Fruit fly (Drosophila melanogaster) whole organism, wandering third instar larva: Measurements from ENCODE around the gene CG32073.

Experiments
- Abd-B ChIP-seq: fragments of >200 bp; optimal IDR thresholded peaks from 2 replicates; lab custom pipeline; 2017; ENCODE audit warnings: missing biosample characterization, missing genetic modification characterization
- CG32264 ChIP-seq: fragments of 200-800 bp; sonication (Bioruptor generic); optimal IDR thresholded peaks from 2 replicates; lab custom pipeline; 2016; ENCODE audit warnings: missing biosample characterization, missing genetic modification characterization
- CG9705 ChIP-seq: fragments of 200-800 bp; sonication (Bioruptor generic); optimal IDR thresholded peaks from 2 replicates; lab custom pipeline; 2018; ENCODE audit warnings: missing biosample characterization, mild to moderate bottlenecking, missing genetic modification characterization
- CrebA ChIP-seq: fragments of 200-800 bp; sonication (Bioruptor generic); optimal IDR thresholded peaks from 2 replicates; lab custom pipeline; 2016; ENCODE audit warnings: missing biosample characterization, mild to moderate bottlenecking, missing genetic modification characterization, borderline replicate concordance
- Dfd ChIP-seq: fragments of >200 bp; optimal IDR thresholded peaks from 2 replicates; lab custom pipeline; 2017; ENCODE audit warnings: missing biosample characterization, missing genetic modification characterization
- Dif ChIP-seq: fragments of 200-275, 200-300 bp; sonication (Bioruptor generic); optimal IDR thresholded peaks from 2 replicates; lab custom pipeline; 2018; ENCODE audit warnings: missing biosample characterization, missing genetic modification characterization; ENCODE audit not compliant: partially characterized antibody
- GATAd ChIP-seq: sonication (Bioruptor generic); optimal IDR thresholded peaks from 2 replicates; lab custom pipeline; 2016; ENCODE audit warnings: missing biosample characterization, missing genetic modification characterization
- HLH106 ChIP-seq: fragments of 200-800 bp; optimal IDR thresholded peaks from 3 replicates; lab custom pipeline; 2019; ENCODE audit warnings: missing biosample characterization, mild to moderate bottlenecking, missing genetic modification characterization, moderate library complexity
- Hnf4 ChIP-seq: fragments of 200-800 bp; sonication (Bioruptor generic); optimal IDR thresholded peaks from 2 replicates; lab custom pipeline; 2016; ENCODE audit warnings: missing biosample characterization, mild to moderate bottlenecking, missing genetic modification characterization
- Hr78 ChIP-seq: fragments of >200 bp; optimal IDR thresholded peaks from 2 replicates; lab custom pipeline; 2017; ENCODE audit warnings: missing biosample characterization, missing genetic modification characterization
- Hr83 ChIP-seq: fragments of 200-300 bp; sonication (Bioruptor generic); optimal IDR thresholded peaks from 2 replicates; lab custom pipeline; 2016; ENCODE audit warnings: missing biosample characterization, mild to moderate bottlenecking, missing genetic modification characterization, moderate library complexity; ENCODE audit not compliant: poor library complexity, severe bottlenecking
- Jra ChIP-seq: sonication (Bioruptor generic); optimal IDR thresholded peaks from 2 replicates; lab custom pipeline; 2016; ENCODE audit warnings: missing biosample characterization, missing genetic modification characterization
- Mio ChIP-seq: sonication (Bioruptor generic); optimal IDR thresholded peaks from 2 replicates; lab custom pipeline; 2016; ENCODE audit warnings: missing biosample characterization, missing genetic modification characterization
- Myc ChIP-seq: fragments of >200 bp; optimal IDR thresholded peaks from 2 replicates; lab custom pipeline; 2017
- N ChIP-seq: fragments of >200 bp; optimal IDR thresholded peaks from 2 replicates; lab custom pipeline; 2018; ENCODE audit warnings: missing biosample characterization, missing external identifiers, missing genetic modification characterization
- OdsH ChIP-seq: fragments of 200-800 bp; sonication (Bioruptor generic); optimal IDR thresholded peaks from 2 replicates; lab custom pipeline; 2016; ENCODE audit warnings: missing biosample characterization, mild to moderate bottlenecking, missing genetic modification characterization
- Rel ChIP-seq, 2 experiments: fragments of 200-800 bp; sonication (Bioruptor generic) in 1 of 2; optimal IDR thresholded peaks; 2 replicates in 1 of 2; 3 replicates in 1 of 2; lab custom pipeline; 2016 to 2019; ENCODE audit warnings: mild to moderate bottlenecking in 2 of 2, missing biosample characterization in 2 of 2, missing genetic modification characterization in 2 of 2, moderate library complexity in 1 of 2
- Sp1 ChIP-seq: fragments of 200-800 bp; sonication (Bioruptor generic); optimal IDR thresholded peaks from 3 replicates; lab custom pipeline; 2019; ENCODE audit warnings: missing biosample characterization, mild to moderate bottlenecking, missing genetic modification characterization, moderate library complexity
- Vsx2 ChIP-seq: fragments of 200-300, 225-300 bp; sonication (Bioruptor generic); optimal IDR thresholded peaks from 2 replicates; lab custom pipeline; 2018; ENCODE audit warnings: missing biosample characterization, missing genetic modification characterization; ENCODE audit not compliant: partially characterized antibody
- br ChIP-seq: fragments of 200-800 bp; sonication (Bioruptor generic); optimal IDR thresholded peaks from 2 replicates; lab custom pipeline; 2016; ENCODE audit warnings: missing biosample characterization, missing genetic modification characterization
- brk ChIP-seq: fragments of 200-800 bp; sonication (Bioruptor generic); optimal IDR thresholded peaks from 2 replicates; lab custom pipeline; 2016; ENCODE audit warnings: missing biosample characterization, mild to moderate bottlenecking, missing genetic modification characterization
- dl ChIP-seq, 2 experiments: fragments of 175-275, 200-275 bp in 1 of 2; fragments of 200-275 bp in 1 of 2; sonication (Bioruptor generic); optimal IDR thresholded peaks; lab custom pipeline; 2018; ENCODE audit warnings: mild to moderate bottlenecking in 2 of 2, missing biosample characterization in 2 of 2, missing genetic modification characterization in 2 of 2, moderate library complexity in 2 of 2; ENCODE audit not compliant: partially characterized antibody in 2 of 2, insufficient read depth in 1 of 2
- dmrt93B ChIP-seq: fragments of 200-800 bp; sonication (Bioruptor generic); optimal IDR thresholded peaks from 2 replicates; lab custom pipeline; 2018; ENCODE audit warnings: missing biosample characterization, mild to moderate bottlenecking, missing genetic modification characterization
- dsf ChIP-seq: sonication (Bioruptor generic); optimal IDR thresholded peaks from 2 replicates; lab custom pipeline; 2016; ENCODE audit warnings: missing biosample characterization, missing genetic modification characterization, borderline replicate concordance
- ey ChIP-seq: fragments of 200-800 bp; sonication (Bioruptor generic); optimal IDR thresholded peaks from 2 replicates; lab custom pipeline; 2016; ENCODE audit warnings: missing biosample characterization, missing genetic modification characterization
- foxo ChIP-seq, 2 experiments: fragments of 200-800 bp; sonication (Bioruptor generic); optimal IDR thresholded peaks; 2 replicates in 1 of 2; 3 replicates in 1 of 2; lab custom pipeline; 2016 to 2017; ENCODE audit warnings: missing biosample characterization in 2 of 2, missing genetic modification characterization in 2 of 2
- fru ChIP-seq: fragments of 200-800 bp; sonication (Bioruptor generic); optimal IDR thresholded peaks from 3 replicates; lab custom pipeline; 2016; ENCODE audit warnings: missing biosample characterization, mild to moderate bottlenecking, missing genetic modification characterization
- h ChIP-seq: fragments of 200-800 bp; sonication (Bioruptor generic); optimal IDR thresholded peaks from 3 replicates; lab custom pipeline; 2016; ENCODE audit warnings: missing biosample characterization, mild to moderate bottlenecking, missing genetic modification characterization
- jim ChIP-seq: fragments of 175-275, 200-325 bp; sonication (Bioruptor generic); optimal IDR thresholded peaks from 2 replicates; lab custom pipeline; 2016; ENCODE audit warnings: missing biosample characterization, mild to moderate bottlenecking, missing genetic modification characterization
- lola ChIP-seq: fragments of >200 bp; optimal IDR thresholded peaks from 2 replicates; lab custom pipeline; 2017; ENCODE audit warnings: missing biosample characterization, missing genetic modification characterization
- pan ChIP-seq: fragments of >200 bp; optimal IDR thresholded peaks from 2 replicates; lab custom pipeline; 2017
- psq ChIP-seq: fragments of 200-800 bp; sonication (Bioruptor generic); optimal IDR thresholded peaks from 3 replicates; lab custom pipeline; 2017; ENCODE audit warnings: missing biosample characterization, mild to moderate bottlenecking, missing genetic modification characterization, moderate library complexity
- rgr ChIP-seq: fragments of 200-800 bp; sonication (Bioruptor generic); optimal IDR thresholded peaks from 3 replicates; lab custom pipeline; 2016; ENCODE audit warnings: missing biosample characterization, mild to moderate bottlenecking, missing genetic modification characterization
- sage ChIP-seq: fragments of 200-800 bp; sonication (Bioruptor generic); optimal IDR thresholded peaks from 2 replicates; lab custom pipeline; 2016; ENCODE audit warnings: missing biosample characterization, mild to moderate bottlenecking, missing genetic modification characterization
- sv ChIP-seq: fragments of 200-800 bp; sonication (Bioruptor generic); optimal IDR thresholded peaks from 3 replicates; lab custom pipeline; 2016; ENCODE audit warnings: missing biosample characterization, missing genetic modification characterization
- tai ChIP-seq: sonication (Bioruptor generic); optimal IDR thresholded peaks from 2 replicates; lab custom pipeline; 2016; ENCODE audit warnings: missing biosample characterization, missing genetic modification characterization
- usp ChIP-seq: fragments of >200 bp; optimal IDR thresholded peaks from 2 replicates; lab custom pipeline; 2017; ENCODE audit warnings: missing biosample characterization, missing genetic modification characterization
- woc ChIP-seq: sonication (Bioruptor generic); optimal IDR thresholded peaks from 2 replicates; lab custom pipeline; 2016; ENCODE audit warnings: missing biosample characterization, mild to moderate bottlenecking, missing genetic modification characterization

The CG32073 gene

DNA sequence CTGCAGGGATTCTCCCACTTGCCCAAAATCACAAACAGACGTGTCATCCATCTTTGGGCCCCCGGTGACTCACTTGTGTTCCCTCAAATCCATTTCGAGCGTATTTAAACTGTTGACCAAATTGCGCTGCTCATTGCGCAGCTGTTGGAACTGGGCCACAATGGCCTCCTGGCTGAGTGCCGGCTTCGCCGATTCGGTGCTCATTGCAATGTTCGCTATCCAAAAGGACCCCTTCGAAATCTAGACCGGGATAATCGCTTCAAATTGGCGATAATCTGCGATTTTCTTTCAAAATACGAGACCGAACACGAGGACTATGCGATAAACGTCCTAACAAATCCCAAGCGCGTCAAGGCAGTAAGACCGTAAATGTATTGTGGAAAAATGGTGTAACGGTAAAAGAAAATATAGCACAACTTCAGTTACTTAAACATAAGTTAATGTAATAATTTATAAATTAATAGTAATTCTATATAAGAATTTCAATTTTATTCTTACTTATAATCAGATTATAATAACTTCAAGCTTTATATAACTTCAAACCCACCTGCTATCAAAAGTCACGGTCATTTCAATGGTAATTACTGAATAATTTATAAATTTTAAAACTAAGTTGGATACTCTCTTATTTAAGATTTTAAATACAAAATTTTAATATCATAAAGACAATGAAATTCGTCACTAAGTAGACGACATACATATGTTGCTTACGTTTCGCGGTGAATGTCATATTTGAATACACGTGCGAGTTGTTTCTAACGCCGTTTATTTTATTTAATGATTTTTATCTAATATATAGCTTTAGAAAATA is 33.1 kb downstream of the CG32073 start, which contains the start of the genes Pfdn2 and Noc1:
Gene Pfdn2 (minus strand): TSS at position 346 of the 811 bp plus-strand sequence.
Gene Noc1 (plus strand): TSS at position 727 of the 811 bp plus-strand sequence.
- TF ChIP-seq sv (GFP tag; lab: Kevin White, UChicago) (peak; percentile 24), CG32264 (GFP tag; lab: Kevin White, UChicago) (no peak), Sp1 (GFP tag; lab: Kevin White, UChicago) (no peak), Myc (peak; percentile 55), psq (peak; percentile 54), dsf (GFP tag; lab: Kevin White, UChicago) (peak; percentile 51)

DNA sequence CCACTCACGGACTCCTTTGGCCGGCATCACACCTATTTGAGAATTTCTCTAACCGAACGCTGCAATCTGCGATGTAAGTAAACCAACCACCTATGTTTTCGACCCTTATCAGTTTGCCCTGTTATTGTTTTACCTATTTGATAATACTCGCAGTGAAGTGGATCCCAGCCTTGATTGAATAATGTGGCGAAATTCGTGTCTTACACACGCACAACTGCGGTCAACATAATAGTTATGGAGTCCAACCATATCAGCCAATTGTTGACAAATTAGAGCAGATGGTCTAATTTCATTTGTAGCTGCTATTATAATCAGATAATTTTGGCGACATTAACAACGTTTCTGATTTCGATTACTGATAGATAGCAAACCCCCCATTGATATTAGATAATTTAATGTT is 36.3 kb downstream of the CG32073 start:
- TF ChIP-seq Myc (no peak), Vsx2 (GFP tag; lab: Kevin White, UChicago) (no peak), N (GFP tag; lab: Kevin White, UChicago) (no peak), Hr83 (GFP tag; lab: Kevin White, UChicago) (no peak), dl (GFP tag; optimal IDR thresholded peaks at IDR 0.05; lab: Kevin White, UChicago; ENCODE audit: insufficient read depth in 1 of 2, partially characterized antibody in 2 of 2) (no peak), sage (no peak), Dfd (GFP tag; lab: Kevin White, UChicago) (no peak)

DNA sequence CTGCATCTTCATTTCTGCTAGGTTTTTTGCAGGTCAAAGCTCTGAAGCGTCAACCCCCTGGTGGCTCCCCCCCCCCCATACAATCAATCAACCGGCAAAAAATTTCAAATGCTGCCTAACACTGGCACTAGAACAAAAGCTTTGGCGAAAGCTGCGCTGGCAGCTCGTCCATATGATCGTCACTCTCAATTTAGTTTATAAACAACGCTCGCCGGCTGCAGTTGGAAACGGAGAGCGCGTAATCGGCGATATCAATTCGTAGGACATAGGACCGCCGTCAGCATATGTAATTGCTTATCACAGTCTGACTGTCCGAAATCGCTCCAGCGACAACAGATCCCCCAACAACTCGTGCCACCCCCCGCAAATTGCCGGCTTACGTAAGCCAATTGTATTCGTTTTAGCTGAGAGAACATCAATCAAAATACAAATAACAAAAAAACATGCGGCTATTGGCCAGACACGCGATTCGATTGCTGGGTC is 37.0 kb downstream of the CG32073 start, which contains the start of gene Mocs1:
Gene Mocs1 (plus strand): TSS at position 155 of the 483 bp plus-strand sequence.
- TF ChIP-seq Jra (GFP tag; lab: Kevin White, UChicago) (no peak), brk (GFP tag; lab: Kevin White, UChicago) (no peak), Hr78 (no peak), Mio (GFP tag; lab: Kevin White, UChicago) (no peak), pan (lab: Kevin White, UChicago) (no peak), CG9705 (GFP tag; lab: Kevin White, UChicago) (no peak), fru (no peak), psq (no peak), sage (no peak), Hnf4 (GFP tag; lab: Kevin White, UChicago) (peak; percentile 49), Myc (no peak), ey (no peak), Hr83 (GFP tag; lab: Kevin White, UChicago) (peak; percentile 77), br (no peak), Abd-B (no peak), dmrt93B (GFP tag; lab: Kevin White, UChicago) (no peak), woc (GFP tag; lab: Kevin White, UChicago) (no peak), dl (GFP tag; optimal IDR thresholded peaks at IDR 0.05; lab: Kevin White, UChicago; ENCODE audit: insufficient read depth in 1 of 2, partially characterized antibody in 2 of 2) (no peak), tai (GFP tag; lab: Kevin White, UChicago) (no peak), Dif (GFP tag; lab: Kevin White, UChicago) (peak; percentile 47), h (GFP tag; lab: Kevin White, UChicago) (no peak), Dfd (GFP tag; lab: Kevin White, UChicago) (no peak), foxo (GFP tag; optimal IDR thresholded peaks at IDR 0.05; lab: Kevin White, UChicago) (peak in 1 of 2 experiments; percentile 43), lola (GFP tag; lab: Kevin White, UChicago) (no peak), rgr (peak; percentile 56), GATAd (GFP tag; lab: Kevin White, UChicago) (no peak), usp (GFP tag; lab: Kevin White, UChicago) (no peak), dsf (GFP tag; lab: Kevin White, UChicago) (no peak), sv (GFP tag; lab: Kevin White, UChicago) (no peak), HLH106 (tag; lab: Kevin White, UChicago) (no peak), CrebA (GFP tag; lab: Kevin White, UChicago) (no peak), jim (GFP tag; lab: Kevin White, UChicago) (peak; percentile 11), OdsH (GFP tag; lab: Kevin White, UChicago) (peak; percentile 14), Rel (GFP tag; optimal IDR thresholded peaks at IDR 0.05; lab: Kevin White, UChicago) (no peak), Rel (tag; optimal IDR thresholded peaks at IDR 0.05; lab: Kevin White, UChicago) (peak; percentile 24), CG32264 (GFP tag; lab: Kevin White, UChicago) (no peak), N (GFP tag; lab: Kevin White, UChicago) (no peak), Sp1 (GFP tag; lab: Kevin White, UChicago) (peak; percentile 31), Vsx2 (GFP tag; lab: Kevin White, UChicago) (no peak)
